Fruit fly (Drosophila melanogaster) whole organism, embryonic: ENCODE results near the gene D1.
A peak's percentile ranks its signal among the peaks of the same experiment; 100 is the strongest.

Experiments used
- Abd-B ChIP-seq: fragments of 200-800 bp; sonication (Bioruptor generic); optimal IDR thresholded peaks from 2 replicates; lab custom pipeline; 2018; ENCODE audit warnings: missing biosample characterization, mild to moderate bottlenecking, missing genetic modification characterization, moderate library complexity
- B-H2 ChIP-seq: fragments of 200-800 bp; sonication (Bioruptor generic); optimal IDR thresholded peaks from 2 replicates; lab custom pipeline; 2018; ENCODE audit warnings: missing biosample characterization, mild to moderate bottlenecking, missing genetic modification characterization
- Bgb ChIP-seq: fragments of 200-800 bp; sonication (Bioruptor generic); IDR thresholded peaks from 2 replicates; pipeline ENCODE4 v1.3.6; 2022; ENCODE audit warnings: missing biosample characterization, missing genetic modification characterization; ENCODE audit not compliant: partially characterized antibody
- CG10462 ChIP-seq: fragments of 200-800 bp; sonication (Bioruptor generic); optimal IDR thresholded peaks from 2 replicates; lab custom pipeline; 2016; ENCODE audit warnings: missing biosample characterization, missing genetic modification characterization
- CG10979 ChIP-seq: fragments of 200-800 bp; sonication (Bioruptor generic); optimal IDR thresholded peaks from 2 replicates; lab custom pipeline; 2018; ENCODE audit warnings: missing biosample characterization, mild to moderate bottlenecking, missing genetic modification characterization, moderate library complexity
- CG11247 ChIP-seq: fragments of 200-800 bp; sonication (Bioruptor generic); IDR thresholded peaks from 2 replicates; pipeline ENCODE4 v1.3.6; 2022; ENCODE audit warnings: missing biosample characterization, missing genetic modification characterization
- CG11723 ChIP-seq: fragments of 200-800 bp; sonication (Bioruptor generic); optimal IDR thresholded peaks from 2 replicates; lab custom pipeline; 2017; ENCODE audit warnings: missing biosample characterization, mild to moderate bottlenecking, missing genetic modification characterization
- CG12104 ChIP-seq: fragments of 200-800 bp; sonication (Bioruptor generic); optimal IDR thresholded peaks from 3 replicates; lab custom pipeline; 2016; ENCODE audit warnings: missing biosample characterization, missing genetic modification characterization
- CG12744 ChIP-seq: fragments of 200-800 bp; sonication (Bioruptor generic); optimal IDR thresholded peaks from 2 replicates; lab custom pipeline; 2016; ENCODE audit warnings: missing biosample characterization, missing genetic modification characterization
- CG13624 ChIP-seq: fragments of 200-800 bp; sonication (Bioruptor generic); optimal IDR thresholded peaks from 2 replicates; lab custom pipeline; 2016; ENCODE audit warnings: missing biosample characterization, missing genetic modification characterization
- CG15514 ChIP-seq: fragments of 200-800 bp; sonication (Bioruptor generic); optimal IDR thresholded peaks from 3 replicates; lab custom pipeline; 2017; ENCODE audit warnings: missing biosample characterization, missing genetic modification characterization, mild to moderate bottlenecking, moderate library complexity, missing genetic modification reagents
- CG1603 ChIP-seq: fragments of 200-800 bp; sonication (Bioruptor generic); optimal IDR thresholded peaks from 2 replicates; lab custom pipeline; 2019; ENCODE audit warnings: missing biosample characterization, mild to moderate bottlenecking, missing genetic modification characterization, moderate library complexity
- CG16863 ChIP-seq: fragments of 200-800 bp; sonication (Bioruptor generic); optimal IDR thresholded peaks from 3 replicates; lab custom pipeline; 2016; ENCODE audit warnings: missing biosample characterization, missing genetic modification characterization
- CG2202 ChIP-seq: fragments of 200-800 bp; sonication (Bioruptor generic); optimal IDR thresholded peaks from 2 replicates; lab custom pipeline; 2018; ENCODE audit warnings: missing biosample characterization, mild to moderate bottlenecking, missing genetic modification characterization
- CG2712 ChIP-seq: fragments of 200-800 bp; optimal IDR thresholded peaks from 3 replicates; lab custom pipeline; 2019; ENCODE audit warnings: missing biosample characterization, mild to moderate bottlenecking, missing genetic modification characterization, moderate library complexity
- CG3163 ChIP-seq: fragments of 200-800 bp; sonication (Bioruptor generic); optimal IDR thresholded peaks from 3 replicates; lab custom pipeline; 2016; ENCODE audit warnings: missing biosample characterization, missing genetic modification characterization
- CG6175 ChIP-seq: fragments of 200-800 bp; sonication (Bioruptor generic); IDR thresholded peaks from 3 replicates; pipeline ENCODE4 v1.3.6; 2022; ENCODE audit warnings: missing biosample characterization, missing genetic modification characterization
- CG6765 ChIP-seq: fragments of 200-800 bp; sonication (Bioruptor generic); optimal IDR thresholded peaks from 3 replicates; lab custom pipeline; 2017; ENCODE audit warnings: missing biosample characterization, mild to moderate bottlenecking, missing genetic modification characterization
- CG7372 ChIP-seq: fragments of 200-800 bp; sonication (Bioruptor generic); IDR thresholded peaks from 2 replicates; pipeline ENCODE4 v1.3.6; 2022; ENCODE audit warnings: missing biosample characterization, missing genetic modification characterization
- CG7928 ChIP-seq: fragments of 200-800 bp; sonication (Bioruptor generic); optimal IDR thresholded peaks from 2 replicates; lab custom pipeline; 2017; ENCODE audit warnings: missing biosample characterization, mild to moderate bottlenecking, missing genetic modification characterization
- CG8944 ChIP-seq: fragments of 200-800 bp; sonication (Bioruptor generic); optimal IDR thresholded peaks from 3 replicates; lab custom pipeline; 2016; ENCODE audit warnings: missing biosample characterization, missing genetic modification characterization
- CG9817 ChIP-seq: fragments of 200-800 bp; sonication (Bioruptor generic); optimal IDR thresholded peaks from 2 replicates; lab custom pipeline; 2018; ENCODE audit warnings: missing biosample characterization, mild to moderate bottlenecking, missing genetic modification characterization, moderate library complexity
- Camta ChIP-seq: fragments of 200-800 bp; sonication (Bioruptor generic); optimal IDR thresholded peaks from 2 replicates; lab custom pipeline; 2016; ENCODE audit warnings: missing biosample characterization, missing genetic modification characterization
- Chrac-16 ChIP-seq: fragments of 200-800 bp; sonication (Bioruptor generic); optimal IDR thresholded peaks from 3 replicates; lab custom pipeline; 2016; ENCODE audit warnings: missing biosample characterization, missing genetic modification characterization
- Dbx ChIP-seq: fragments of 200-800 bp; sonication (Bioruptor generic); IDR thresholded peaks from 3 replicates; pipeline ENCODE4 v1.3.6; 2022; ENCODE audit warnings: missing biosample characterization, missing genetic modification characterization
- E2f2 ChIP-seq: fragments of 200-800 bp; sonication (Bioruptor generic); IDR thresholded peaks from 2 replicates; pipeline ENCODE4 v1.3.6; 2022; ENCODE audit warnings: missing biosample characterization, missing genetic modification characterization
- Ets65A ChIP-seq: fragments of 200-800 bp; sonication (Bioruptor generic); peaks from one replicate; lab custom pipeline; 2016; ENCODE audit warnings: missing biosample characterization, missing genetic modification characterization
- Fer1 ChIP-seq: fragments of 200-800 bp; sonication (Bioruptor generic); optimal IDR thresholded peaks from 2 replicates; lab custom pipeline; 2017; ENCODE audit warnings: missing biosample characterization, mild to moderate bottlenecking, missing genetic modification characterization
- Fer2 ChIP-seq: fragments of 200-800 bp; sonication (Bioruptor generic); optimal IDR thresholded peaks from 2 replicates; lab custom pipeline; 2018; ENCODE audit warnings: missing biosample characterization, mild to moderate bottlenecking, missing genetic modification characterization, moderate library complexity
- Hr51 ChIP-seq, 2 experiments: fragments of 200-800 bp; sonication (Bioruptor generic); optimal IDR thresholded peaks; 2 replicates in 1 of 2; 3 replicates in 1 of 2; lab custom pipeline; 2016 to 2018; ENCODE audit warnings: missing biosample characterization in 2 of 2, missing genetic modification characterization in 2 of 2, mild to moderate bottlenecking in 1 of 2, moderate library complexity in 1 of 2
- MBD-R2 ChIP-seq: fragments of 200-800 bp; sonication (Bioruptor generic); IDR thresholded peaks from 2 replicates; pipeline ENCODE4 v1.3.6; 2022; ENCODE audit warnings: missing biosample characterization, missing genetic modification characterization
- Neu2 ChIP-seq: fragments of 200-800 bp; sonication (Bioruptor generic); optimal IDR thresholded peaks from 3 replicates; lab custom pipeline; 2016; ENCODE audit warnings: missing biosample characterization, missing genetic modification characterization, borderline replicate concordance
- Oli ChIP-seq: fragments of 200-800 bp; sonication (Bioruptor generic); optimal IDR thresholded peaks from 2 replicates; lab custom pipeline; 2018; ENCODE audit warnings: missing biosample characterization, mild to moderate bottlenecking, missing genetic modification characterization, moderate library complexity
- PHDP ChIP-seq: fragments of 200-800 bp; sonication (Bioruptor generic); optimal IDR thresholded peaks from 3 replicates; lab custom pipeline; 2018; ENCODE audit warnings: missing biosample characterization, mild to moderate bottlenecking, missing genetic modification characterization, moderate library complexity
- br ChIP-seq: fragments of >200 bp; optimal IDR thresholded peaks from 2 replicates; lab custom pipeline; 2017
- cad ChIP-seq: fragments of >200 bp; optimal IDR thresholded peaks from 2 replicates; lab custom pipeline; 2017; ENCODE audit warnings: missing biosample characterization, missing genetic modification characterization
- dan ChIP-seq: fragments of 200-800 bp; sonication (Bioruptor generic); IDR thresholded peaks from 2 replicates; pipeline ENCODE4 v1.3.6; 2022; ENCODE audit warnings: missing biosample characterization, missing genetic modification characterization
- ems ChIP-seq: fragments of 200-800 bp; sonication (Bioruptor generic); optimal IDR thresholded peaks from 3 replicates; lab custom pipeline; 2016; ENCODE audit warnings: missing biosample characterization, missing genetic modification characterization
- en ChIP-seq: fragments of 200-800 bp; sonication (Bioruptor generic); optimal IDR thresholded peaks from 2 replicates; lab custom pipeline; 2016; ENCODE audit warnings: missing biosample characterization, missing genetic modification characterization
- eyg ChIP-seq: fragments of 200-800 bp; sonication (Bioruptor generic); optimal IDR thresholded peaks from 3 replicates; lab custom pipeline; 2016; ENCODE audit warnings: missing biosample characterization, missing genetic modification characterization
- luna ChIP-seq: fragments of 200-800 bp; sonication (Bioruptor generic); optimal IDR thresholded peaks from 2 replicates; lab custom pipeline; 2016; ENCODE audit warnings: missing biosample characterization, missing genetic modification characterization
- nerfin-1 ChIP-seq: fragments of 200-800 bp; sonication (Bioruptor generic); optimal IDR thresholded peaks from 3 replicates; lab custom pipeline; 2019; ENCODE audit warnings: missing biosample characterization, mild to moderate bottlenecking, missing genetic modification characterization, moderate library complexity
- psq ChIP-seq: fragments of 200-800 bp; sonication (Bioruptor generic); optimal IDR thresholded peaks from 2 replicates; lab custom pipeline; 2017; ENCODE audit warnings: missing biosample characterization, missing genetic modification characterization
- scrt ChIP-seq: fragments of 200-800 bp; sonication (Bioruptor generic); optimal IDR thresholded peaks from 2 replicates; lab custom pipeline; 2018; ENCODE audit warnings: missing biosample characterization, mild to moderate bottlenecking, missing genetic modification characterization, moderate library complexity
- slbo ChIP-seq: fragments of 200-800 bp; sonication (Bioruptor generic); IDR thresholded peaks from 2 replicates; pipeline ENCODE4 v1.3.6; 2022; ENCODE audit warnings: missing biosample characterization, missing genetic modification characterization
- so ChIP-seq: fragments of 200-800 bp; sonication (Bioruptor generic); IDR thresholded peaks from 3 replicates; pipeline ENCODE4 v1.3.6; 2022; ENCODE audit warnings: missing biosample characterization, missing genetic modification characterization
- ttk ChIP-seq: fragments of 200-800 bp; sonication (Bioruptor generic); IDR thresholded peaks from 2 replicates; pipeline ENCODE4 v2.1.2; 2022; ENCODE audit warnings: missing biosample characterization, missing genetic modification characterization
- unc-4 ChIP-seq: fragments of 200-800 bp; sonication (Bioruptor generic); IDR thresholded peaks from 2 replicates; pipeline ENCODE4 v1.3.6; 2022; ENCODE audit warnings: missing biosample characterization, missing genetic modification characterization; ENCODE audit not compliant: partially characterized antibody
- vnd ChIP-seq: fragments of 200-800 bp; sonication (Bioruptor generic); IDR thresholded peaks from 3 replicates; pipeline ENCODE4 v1.3.6; 2022; ENCODE audit warnings: missing biosample characterization, missing genetic modification characterization; ENCODE audit not compliant: partially characterized antibody
- vvl ChIP-seq: fragments of 200-800 bp; sonication (Bioruptor generic); IDR thresholded peaks from 2 replicates; pipeline ENCODE4 v1.3.6; 2022; ENCODE audit warnings: missing biosample characterization, missing genetic modification characterization

D1 gene

DNA sequence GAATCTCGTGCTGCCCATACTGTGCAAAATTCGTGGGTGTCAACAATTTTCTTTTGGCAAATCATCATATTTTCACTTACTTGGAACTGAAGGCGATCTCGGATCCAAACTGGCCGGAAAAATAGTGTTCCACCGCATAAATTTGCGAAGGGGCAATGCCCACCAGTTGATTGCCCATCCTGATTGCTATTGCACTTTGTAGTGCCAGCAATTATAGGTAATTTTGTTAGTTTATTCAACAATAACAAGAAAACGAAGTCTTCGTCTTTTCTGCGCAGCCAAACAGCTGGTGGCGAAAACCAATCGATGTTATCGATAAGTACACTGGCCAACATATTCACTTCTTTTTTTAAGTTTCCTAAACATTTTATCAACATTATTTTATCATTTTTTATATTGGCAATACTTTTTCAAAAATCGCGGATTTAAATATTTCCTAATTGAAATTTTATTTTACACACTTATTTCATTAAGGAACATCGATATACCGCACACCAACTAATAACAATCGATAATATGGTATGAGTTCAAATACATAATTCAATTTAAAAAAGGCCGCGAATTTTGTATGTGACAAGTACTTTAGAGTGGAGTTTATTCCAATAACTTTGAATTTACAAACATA is 5.2 kb upstream of the D1 start, which contains the start of gene Vps15 (continued):
- TF ChIP-seq CG12744 (GFP tag; lab: Kevin White, UChicago) = peak; percentile 60
- no peak for TF ChIP-seq en (GFP tag; lab: Kevin White, UChicago)
- no peak for TF ChIP-seq CG11723 (GFP tag; lab: Kevin White, UChicago)
- no peak for TF ChIP-seq cad (GFP tag; lab: Kevin White, UChicago)
- peak; percentile 68 for TF ChIP-seq CG10462
- peak; percentile 73 for TF ChIP-seq MBD-R2 (GFP tag; lab: Robert Waterston, UW)
- TF ChIP-seq CG8944 (GFP tag; lab: Kevin White, UChicago) = peak; percentile 44
- TF ChIP-seq CG12104 (GFP tag; lab: Kevin White, UChicago) = peak; percentile 33
- TF ChIP-seq eyg (GFP tag; lab: Kevin White, UChicago) = peak; percentile 28
- TF ChIP-seq B-H2 (GFP tag; lab: Kevin White, UChicago) = peak; percentile 73
- TF ChIP-seq CG2712 (tag; lab: Kevin White, UChicago) = peak; percentile 90
- TF ChIP-seq E2f2 = peak; percentile 93
- TF ChIP-seq so (GFP tag; lab: Robert Waterston, UW) = peak; percentile 76; the same call in 2 of the 3 replicates
- peak; percentile 76 for TF ChIP-seq Abd-B
- peak; percentile 32 for TF ChIP-seq CG7928 (GFP tag; lab: Kevin White, UChicago)
- no peak for TF ChIP-seq CG6175 (GFP tag; lab: Robert Waterston, UW)
- TF ChIP-seq CG15514 (GFP tag; lab: Kevin White, UChicago) = peak; percentile 74
- peak; percentile 85 for TF ChIP-seq CG13624 (GFP tag; lab: Kevin White, UChicago)
- peak; percentile 48 for TF ChIP-seq CG1603 (tag; lab: Kevin White, UChicago)
- TF ChIP-seq luna (GFP tag; lab: Kevin White, UChicago) = peak; percentile 24
- peak; percentile 74 for TF ChIP-seq nerfin-1 (tag; lab: Kevin White, UChicago)
- TF ChIP-seq CG9817 = peak; percentile 78
- peak; percentile 72 for TF ChIP-seq Chrac-16 (GFP tag; lab: Kevin White, UChicago)
- TF ChIP-seq dan = no peak
- peak; percentile 77 for TF ChIP-seq ems (GFP tag; lab: Kevin White, UChicago)
- TF ChIP-seq PHDP (tag; lab: Kevin White, UChicago) = peak; percentile 89
- TF ChIP-seq Oli (tag; lab: Kevin White, UChicago) = peak; percentile 54
- peak; percentile 92 for TF ChIP-seq unc-4 (GFP tag; lab: Robert Waterston, UW)
- peak; percentile 76 for TF ChIP-seq CG10979 (tag; lab: Kevin White, UChicago)
- TF ChIP-seq CG11247 (GFP tag; lab: Robert Waterston, UW) = peak; percentile 57
- peak; percentile 77 for TF ChIP-seq slbo
- TF ChIP-seq ttk (GFP tag; lab: Robert Waterston, UW) = peak; percentile 67; the same call in 1 of the 2 replicates
- peak; percentile 15 for TF ChIP-seq psq (GFP tag; lab: Kevin White, UChicago)
- TF ChIP-seq Bgb (GFP tag; lab: Robert Waterston, UW) = peak; percentile 85
- peak; percentile 84 for TF ChIP-seq vnd (GFP tag; lab: Robert Waterston, UW)
- TF ChIP-seq br (lab: Kevin White, UChicago) = no peak
- peak; percentile 15 for TF ChIP-seq Ets65A (GFP tag; lab: Kevin White, UChicago)
- peak; percentile 61 for TF ChIP-seq CG7372 (GFP tag; lab: Robert Waterston, UW)
- TF ChIP-seq CG2202 (tag; lab: Kevin White, UChicago) = peak; percentile 35
- peak; percentile 23 for TF ChIP-seq CG16863
- no peak for TF ChIP-seq Neu2
- peak; percentile 65 for TF ChIP-seq scrt
- TF ChIP-seq Fer2 (tag; lab: Kevin White, UChicago) = peak; percentile 62
- peak; percentile 75; the same call in 2 of the 3 replicates for TF ChIP-seq Dbx (GFP tag; lab: Robert Waterston, UW)
- TF ChIP-seq vvl (GFP tag; lab: Robert Waterston, UW) = peak; percentile 88
- peak; percentile 85 for TF ChIP-seq Fer1 (GFP tag; lab: Kevin White, UChicago)
- no peak for TF ChIP-seq CG3163 (GFP tag; lab: Kevin White, UChicago)
- TF ChIP-seq Hr51 (GFP tag; optimal IDR thresholded peaks at IDR 0.05; lab: Kevin White, UChicago) = peak; percentile 44 to 83
- peak; percentile 65 for TF ChIP-seq Camta (GFP tag; lab: Kevin White, UChicago)
- TF ChIP-seq CG6765 (GFP tag; lab: Kevin White, UChicago) = peak; percentile 47
